Fruit fly (Drosophila melanogaster) whole organism, prepupa: ENCODE data around the gene GramD1B.
"Not testable (repeated sequence)": the region's sequence is repeated elsewhere in the genome, so short reads cannot be mapped to it uniquely, and the experiment has no call there.

ENCODE experiments used
- CG32006 ChIP-seq: fragments of 200-800 bp; sonication (Bioruptor generic); optimal IDR thresholded peaks from 3 replicates; lab custom pipeline; 2017; ENCODE audit warnings: missing biosample characterization, mild to moderate bottlenecking, missing genetic modification characterization
- CG8319 ChIP-seq: fragments of 200-800 bp; sonication (Bioruptor generic); optimal IDR thresholded peaks from 3 replicates; lab custom pipeline; 2016; ENCODE audit warnings: missing biosample characterization, missing genetic modification characterization
- Eip93F ChIP-seq: fragments of 200-800 bp; sonication (Bioruptor generic); optimal IDR thresholded peaks from 2 replicates; lab custom pipeline; 2016; ENCODE audit warnings: missing biosample characterization, mild to moderate bottlenecking, missing genetic modification characterization
- Hr39 ChIP-seq: fragments of 200-800 bp; sonication (Bioruptor generic); optimal IDR thresholded peaks from 2 replicates; lab custom pipeline; 2016; ENCODE audit warnings: missing biosample characterization, missing genetic modification characterization
- Hr4 ChIP-seq: fragments of 200-800 bp; sonication (Bioruptor generic); optimal IDR thresholded peaks from 3 replicates; lab custom pipeline; 2016; ENCODE audit warnings: missing biosample characterization, missing genetic modification characterization
- Sox14 ChIP-seq: fragments of 200-800 bp; sonication (Bioruptor generic); optimal IDR thresholded peaks from 3 replicates; lab custom pipeline; 2016; ENCODE audit warnings: missing biosample characterization, missing genetic modification characterization
- acj6 ChIP-seq: fragments of 200-800 bp; sonication (Bioruptor generic); optimal IDR thresholded peaks from 3 replicates; lab custom pipeline; 2016; ENCODE audit warnings: missing biosample characterization, missing genetic modification characterization

dm6 chr2L:3388396-3388795 lies 15.2 kb upstream of the GramD1B start, which contains the start of gene CG42460:
- TF ChIP-seq CG32006, Hr39, Sox14, acj6, CG8319, Hr4, Eip93F (GFP tag; lab: Kevin White, UChicago): not testable (repeated sequence)
